Fruit fly (Drosophila melanogaster) whole organism, embryonic: Measurements from ENCODE around the gene yps.
A peak's percentile ranks its signal among the peaks of the same experiment; 100 is the strongest.

Source experiments
- CG10431 ChIP-seq: fragments of 200-800 bp; sonication (Bioruptor generic); optimal IDR thresholded peaks from 3 replicates; lab custom pipeline; 2018; ENCODE audit warnings: missing biosample characterization, mild to moderate bottlenecking, missing genetic modification characterization
- CG10654 ChIP-seq: fragments of 200-800 bp; sonication (Bioruptor generic); optimal IDR thresholded peaks from 2 replicates; lab custom pipeline; 2016; ENCODE audit warnings: missing biosample characterization, missing genetic modification characterization
- CG11398 ChIP-seq: fragments of 200-800 bp; sonication (Bioruptor generic); optimal IDR thresholded peaks from 2 replicates; lab custom pipeline; 2016; ENCODE audit warnings: missing biosample characterization, missing genetic modification characterization
- CG13287 ChIP-seq: fragments of 200-800 bp; sonication (Bioruptor generic); IDR thresholded peaks from 2 replicates; pipeline ENCODE4 v1.3.6; 2022; ENCODE audit warnings: missing biosample characterization, missing genetic modification characterization; ENCODE audit not compliant: partially characterized antibody
- CG14050 ChIP-seq: fragments of 200-800 bp; sonication (Bioruptor generic); IDR thresholded peaks from 3 replicates; pipeline ENCODE4 v1.3.6; 2022; ENCODE audit warnings: missing biosample characterization, missing genetic modification characterization
- CG14441 ChIP-seq: fragments of 200-800 bp; sonication (Bioruptor generic); IDR thresholded peaks from 2 replicates; pipeline ENCODE4 v1.3.6; 2022; ENCODE audit warnings: missing biosample characterization, missing genetic modification characterization
- CG17186 ChIP-seq: fragments of 200-800 bp; sonication (Bioruptor generic); optimal IDR thresholded peaks from 3 replicates; lab custom pipeline; 2017; ENCODE audit warnings: missing biosample characterization, missing genetic modification reagents, missing genetic modification characterization
- CG18599 ChIP-seq: fragments of 200-800 bp; sonication (Bioruptor generic); optimal IDR thresholded peaks from 3 replicates; lab custom pipeline; 2017; ENCODE audit warnings: missing biosample characterization, missing genetic modification characterization, mild to moderate bottlenecking, moderate library complexity, missing genetic modification reagents
- CG31388 ChIP-seq: fragments of 200-800 bp; sonication (Bioruptor generic); optimal IDR thresholded peaks from 2 replicates; lab custom pipeline; 2016; ENCODE audit warnings: missing biosample characterization, missing genetic modification characterization
- CG32772 ChIP-seq: fragments of 200-800 bp; sonication (Bioruptor generic); IDR thresholded peaks from 2 replicates; pipeline ENCODE4 v1.3.6; 2022; ENCODE audit warnings: missing biosample characterization, missing genetic modification characterization
- CG3726 ChIP-seq: fragments of 200-800 bp; sonication (Bioruptor generic); IDR thresholded peaks from 3 replicates; pipeline ENCODE4, ENCODE4 v1.3.6; 2022; ENCODE audit warnings: missing biosample characterization, missing genetic modification characterization
- CG3838 ChIP-seq: fragments of 200-800 bp; sonication (Bioruptor generic); optimal IDR thresholded peaks from 3 replicates; lab custom pipeline; 2016; ENCODE audit warnings: missing biosample characterization, missing genetic modification characterization
- CG7963 ChIP-seq: fragments of 200-800 bp; sonication (Bioruptor generic); IDR thresholded peaks from 3 replicates; pipeline ENCODE4 v1.3.6; 2022; ENCODE audit warnings: missing biosample characterization, missing genetic modification characterization; ENCODE audit not compliant: partially characterized antibody
- CG8924 ChIP-seq: fragments of 200-800 bp; optimal IDR thresholded peaks from 3 replicates; lab custom pipeline; 2019; ENCODE audit warnings: missing biosample characterization, mild to moderate bottlenecking, missing genetic modification characterization, moderate library complexity
- D19A ChIP-seq: fragments of 200-800 bp; optimal IDR thresholded peaks from 3 replicates; lab custom pipeline; 2019; ENCODE audit warnings: missing biosample characterization, mild to moderate bottlenecking, missing genetic modification characterization, moderate library complexity
- Dek ChIP-seq: fragments of 200-800 bp; sonication (Bioruptor generic); optimal IDR thresholded peaks from 3 replicates; lab custom pipeline; 2019; ENCODE audit warnings: missing biosample characterization, mild to moderate bottlenecking, missing genetic modification characterization, moderate library complexity
- Doc2 ChIP-seq: fragments of 200-800 bp; sonication (Bioruptor generic); IDR thresholded peaks from 2 replicates; pipeline ENCODE4 v1.3.6; 2022; ENCODE audit warnings: missing biosample characterization, missing genetic modification characterization
- Dp ChIP-seq: fragments of 200-800 bp; sonication (Bioruptor generic); optimal IDR thresholded peaks from 2 replicates; lab custom pipeline; 2018; ENCODE audit warnings: missing biosample characterization, mild to moderate bottlenecking, missing genetic modification characterization, moderate library complexity
- Dref ChIP-seq: fragments of 200-800 bp; sonication (Bioruptor generic); IDR thresholded peaks from 2 replicates; pipeline ENCODE4 v1.3.6; 2022; ENCODE audit warnings: missing biosample characterization, missing genetic modification characterization
- Drgx ChIP-seq: fragments of 200-800 bp; sonication (Bioruptor generic); IDR thresholded peaks from 2 replicates; pipeline ENCODE4 v1.3.6; 2022; ENCODE audit warnings: missing biosample characterization, missing genetic modification characterization
- Ets97D ChIP-seq: fragments of 200-800 bp; sonication (Bioruptor generic); optimal IDR thresholded peaks from 3 replicates; lab custom pipeline; 2016; ENCODE audit warnings: missing biosample characterization, missing genetic modification characterization
- HLH54F ChIP-seq: fragments of 200-800 bp; sonication (Bioruptor generic); optimal IDR thresholded peaks from 3 replicates; lab custom pipeline; 2016; ENCODE audit warnings: missing biosample characterization, missing genetic modification characterization
- Hand ChIP-seq: fragments of 200-800 bp; sonication (Bioruptor generic); optimal IDR thresholded peaks from 2 replicates; lab custom pipeline; 2017; ENCODE audit warnings: mild to moderate bottlenecking, missing biosample characterization, missing genetic modification reagents, missing genetic modification characterization
- Hmr ChIP-seq: fragments of 200-800 bp; sonication (Bioruptor generic); optimal IDR thresholded peaks from 3 replicates; lab custom pipeline; 2017; ENCODE audit warnings: mild to moderate bottlenecking, missing biosample characterization, missing genetic modification reagents, missing genetic modification characterization
- Hr51 ChIP-seq, 2 experiments: fragments of 200-800 bp; sonication (Bioruptor generic); optimal IDR thresholded peaks; 2 replicates in 1 of 2; 3 replicates in 1 of 2; lab custom pipeline; 2016 to 2018; ENCODE audit warnings: missing biosample characterization in 2 of 2, missing genetic modification characterization in 2 of 2, mild to moderate bottlenecking in 1 of 2, moderate library complexity in 1 of 2
- Hr78 ChIP-seq, 2 experiments: fragments of 200-800 bp in 1 of 2; fragments of >200 bp in 1 of 2; sonication (Bioruptor generic) in 1 of 2; optimal IDR thresholded peaks; 2 replicates each; lab custom pipeline; 2017 to 2019; ENCODE audit warnings: missing biosample characterization in 2 of 2, missing genetic modification characterization in 2 of 2, mild to moderate bottlenecking in 1 of 2, moderate library complexity in 1 of 2
- Hsf ChIP-seq: fragments of 200-800 bp; sonication (Bioruptor generic); optimal IDR thresholded peaks from 3 replicates; lab custom pipeline; 2016; ENCODE audit warnings: missing biosample characterization, missing genetic modification characterization
- NC2β ChIP-seq: fragments of 200-800 bp; sonication (Bioruptor generic); optimal IDR thresholded peaks from 2 replicates; lab custom pipeline; 2016; ENCODE audit warnings: missing biosample characterization, missing genetic modification characterization
- Opbp ChIP-seq: fragments of 200-800 bp; sonication (Bioruptor generic); IDR thresholded peaks from 3 replicates; pipeline ENCODE4 v1.3.6; 2022; ENCODE audit warnings: missing biosample characterization, missing genetic modification characterization; ENCODE audit not compliant: partially characterized antibody
- Rfx ChIP-seq: fragments of 200-800 bp; sonication (Bioruptor generic); IDR thresholded peaks from 2 replicates; pipeline ENCODE4 v1.3.6; 2022; ENCODE audit warnings: missing biosample characterization, missing genetic modification characterization
- Side ChIP-seq: fragments of 200-800 bp; sonication (Bioruptor generic); optimal IDR thresholded peaks from 2 replicates; lab custom pipeline; 2016; ENCODE audit warnings: missing biosample characterization, missing genetic modification characterization
- Taf1 ChIP-seq: fragments of 200-800 bp; sonication (Bioruptor generic); IDR thresholded peaks from 2 replicates; pipeline ENCODE4 v1.3.6; 2022; ENCODE audit warnings: missing biosample characterization, missing genetic modification characterization
- az2 ChIP-seq: fragments of 200-800 bp; sonication (Bioruptor generic); optimal IDR thresholded peaks from 3 replicates; lab custom pipeline; 2016; ENCODE audit warnings: missing biosample characterization, missing genetic modification characterization
- bsh ChIP-seq, 2 experiments: fragments of 200-800 bp; sonication (Bioruptor generic); optimal IDR thresholded peaks; 2 replicates each; lab custom pipeline; 2017 to 2018; ENCODE audit warnings: mild to moderate bottlenecking in 2 of 2, missing biosample characterization in 2 of 2, missing genetic modification characterization in 2 of 2, moderate library complexity in 1 of 2
- cad ChIP-seq: fragments of >200 bp; optimal IDR thresholded peaks from 2 replicates; lab custom pipeline; 2017; ENCODE audit warnings: missing biosample characterization, missing genetic modification characterization
- ci ChIP-seq: fragments of 200-800 bp; sonication (Bioruptor generic); IDR thresholded peaks from 3 replicates; pipeline ENCODE4 v1.3.6; 2022; ENCODE audit warnings: missing biosample characterization, missing genetic modification characterization
- dimm ChIP-seq: fragments of 200-800 bp; sonication (Bioruptor generic); IDR thresholded peaks from 2 replicates; pipeline ENCODE4 v1.3.6; 2022; ENCODE audit warnings: missing biosample characterization, missing genetic modification characterization
- dysf ChIP-seq: fragments of 200-800 bp; sonication (Bioruptor generic); IDR thresholded peaks from 3 replicates; pipeline ENCODE4 v1.3.6; 2022; ENCODE audit warnings: missing biosample characterization, missing genetic modification characterization
- fd102C ChIP-seq: fragments of 200-800 bp; sonication (Bioruptor generic); optimal IDR thresholded peaks from 2 replicates; lab custom pipeline; 2018; ENCODE audit warnings: missing biosample characterization, mild to moderate bottlenecking, missing genetic modification characterization, moderate library complexity
- fd64A ChIP-seq: fragments of 200-800 bp; sonication (Bioruptor generic); optimal IDR thresholded peaks from 3 replicates; lab custom pipeline; 2018; ENCODE audit warnings: missing biosample characterization, mild to moderate bottlenecking, missing genetic modification characterization
- fru ChIP-seq: fragments of >200 bp; optimal IDR thresholded peaks from 2 replicates; lab custom pipeline; 2017
- kah ChIP-seq: fragments of 200-800 bp; sonication (Bioruptor generic); optimal IDR thresholded peaks from 2 replicates; lab custom pipeline; 2018; ENCODE audit warnings: missing biosample characterization, mild to moderate bottlenecking, missing genetic modification characterization
- lmd ChIP-seq: fragments of 200-800 bp; sonication (Bioruptor generic); IDR thresholded peaks from 2 replicates; pipeline ENCODE4 v1.3.6; 2022; ENCODE audit warnings: missing biosample characterization, missing genetic modification characterization
- pan ChIP-seq, 4 experiments: fragments of >200 bp in 3 of 4; fragments of 200-800 bp in 1 of 4; sonication (Bioruptor generic) in 1 of 4; optimal IDR thresholded peaks in 3 of 4; IDR thresholded peaks in 1 of 4; 2 replicates each; pipeline versions ENCODE4 v1.3.6 to Lab custom; 2017 to 2022; ENCODE audit warnings: missing biosample characterization in 2 of 4, missing genetic modification characterization in 2 of 4, mixed read lengths in 1 of 4
- pzg ChIP-seq: fragments of 200-800 bp; sonication (Bioruptor generic); optimal IDR thresholded peaks from 3 replicates; lab custom pipeline; 2018; ENCODE audit warnings: missing biosample characterization, mild to moderate bottlenecking, missing genetic modification characterization, moderate library complexity
- row ChIP-seq: fragments of 200-800 bp; sonication (Bioruptor generic); IDR thresholded peaks from 3 replicates; pipeline ENCODE4 v1.3.6; 2022; ENCODE audit warnings: missing biosample characterization, missing genetic modification characterization
- sc ChIP-seq, 3 experiments: fragments of >200 bp in 2 of 3; fragments of 200-800 bp in 1 of 3; sonication (Bioruptor generic) in 1 of 3; optimal IDR thresholded peaks; 2 replicates in 2 of 3; 3 replicates in 1 of 3; lab custom pipeline; 2017; ENCODE audit warnings: mild to moderate bottlenecking in 1 of 3, missing biosample characterization in 1 of 3, missing genetic modification characterization in 1 of 3, missing genetic modification reagents in 1 of 3
- usp ChIP-seq: fragments of >200 bp; optimal IDR thresholded peaks from 2 replicates; lab custom pipeline; 2017; ENCODE audit warnings: missing biosample characterization, missing genetic modification characterization
- wdn ChIP-seq: fragments of 200-800 bp; sonication (Bioruptor generic); IDR thresholded peaks from 2 replicates; pipeline ENCODE4 v1.3.6; 2022; ENCODE audit warnings: missing biosample characterization, missing genetic modification characterization
- zfh2 ChIP-seq: fragments of 200-800 bp; sonication (Bioruptor generic); optimal IDR thresholded peaks from 2 replicates; lab custom pipeline; 2016; ENCODE audit warnings: missing biosample characterization, missing genetic modification characterization

yps gene

DNA sequence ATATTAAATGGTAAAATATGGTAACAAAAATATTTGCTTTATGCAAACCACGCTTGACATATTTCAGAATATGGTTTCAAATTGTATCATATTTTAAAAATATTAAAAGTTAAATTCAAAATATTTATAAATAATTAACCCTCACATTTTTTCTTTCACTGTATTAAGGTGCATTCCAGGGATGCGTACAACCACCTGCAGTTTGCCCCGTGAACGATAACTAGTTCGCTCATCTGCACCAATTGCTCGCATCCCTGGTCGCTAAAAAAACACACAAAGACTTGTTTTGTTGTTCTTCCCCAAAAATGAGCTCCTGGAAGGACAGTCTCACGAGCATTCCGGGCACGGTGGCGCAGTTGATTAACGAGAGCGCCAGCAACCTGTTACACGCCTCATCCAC lies 7.0 kb upstream of the yps start, which contains the start of gene DEF8 (continued):
- TF ChIP-seq cad (GFP tag; lab: Kevin White, UChicago) (no peak), CG31388 (no peak), CG32772 (GFP tag; lab: Robert Waterston, UW) (peak; percentile 87), pzg (peak; percentile 61), Side (no peak), pan (optimal IDR thresholded peaks at IDR 0.05; lab: Kevin White, UChicago) (no peak), pan (GFP tag; optimal IDR thresholded peaks at IDR 0.05 in 1 of 2, IDR thresholded peaks at IDR 0.05 in 1 of 2) (peak in 1 of 2 experiments; percentile 91), zfh2 (GFP tag; lab: Kevin White, UChicago) (peak; percentile 2), HLH54F (GFP tag; lab: Kevin White, UChicago) (peak; percentile 28), Ets97D (GFP tag; lab: Kevin White, UChicago) (no peak), CG17186 (peak; percentile 82), Dp (GFP tag; lab: Kevin White, UChicago) (peak; percentile 18), ci (peak; percentile 89), Hr51 (GFP tag; optimal IDR thresholded peaks at IDR 0.05; lab: Kevin White, UChicago) (peak; percentile 45 to 95), usp (no peak), CG3838 (peak; percentile 1), wdn (GFP tag; lab: Robert Waterston, UW) (peak; percentile 62), CG7963 (GFP tag; lab: Robert Waterston, UW) (no peak), CG18599 (peak; percentile 83), CG13287 (GFP tag; lab: Robert Waterston, UW) (peak; percentile 38; the same call in 1 of the 2 replicates), Hsf (GFP tag; lab: Kevin White, UChicago) (peak; percentile 59), NC2β (GFP tag; lab: Kevin White, UChicago) (peak; percentile 36), row (GFP tag; lab: Robert Waterston, UW) (peak; percentile 90), CG14050 (GFP tag; lab: Robert Waterston, UW) (peak; percentile 77; the same call in 2 of the 3 replicates), dimm (peak; percentile 49; the same call in 1 of the 2 replicates), Drgx (peak; percentile 81), dysf (GFP tag; lab: Robert Waterston, UW) (peak; percentile 84), CG10431 (GFP tag; lab: Kevin White, UChicago) (peak; percentile 42), Opbp (GFP tag; lab: Robert Waterston, UW) (peak; percentile 17; the same call in 1 of the 3 replicates), CG3726 (GFP tag; lab: Robert Waterston, UW) (peak; percentile 49; the same call in 1 of the 3 replicates), CG14441 (GFP tag; lab: Robert Waterston, UW) (peak; percentile 76), CG8924 (tag; lab: Kevin White, UChicago) (peak; percentile 92), az2 (peak; percentile 79), D19A (tag; lab: Kevin White, UChicago) (peak; percentile 87), Hand (peak; percentile 55), CG10654 (peak; percentile 77), Hmr (GFP tag; lab: Kevin White, UChicago) (no peak), fru (no peak), lmd (peak; percentile 76), fd102C (no peak), Hr78 (GFP tag; optimal IDR thresholded peaks at IDR 0.05; lab: Kevin White, UChicago) (no peak), fd64A (GFP tag; lab: Kevin White, UChicago) (no peak), sc (optimal IDR thresholded peaks at IDR 0.05; lab: Kevin White, UChicago) (no peak), sc (GFP tag; optimal IDR thresholded peaks at IDR 0.05; lab: Kevin White, UChicago) (peak; percentile 65), Doc2 (GFP tag; lab: Robert Waterston, UW) (no peak), CG11398 (no peak), Dref (GFP tag; lab: Robert Waterston, UW) (peak; percentile 55), Dek (tag; lab: Kevin White, UChicago) (peak; percentile 86), Rfx (GFP tag; lab: Robert Waterston, UW) (peak; percentile 88), kah (peak; percentile 100), Taf1 (peak; percentile 66; the same call in 1 of the 2 replicates), bsh (GFP tag; optimal IDR thresholded peaks at IDR 0.05; lab: Kevin White, UChicago) (peak in 1 of 2 experiments; percentile 93)
